Worm (Caenorhabditis elegans) whole organism, early embryonic: Measurements from ENCODE around the gene sfxn-1.4.

Experiments
- B0310.2 ChIP-seq: sonication (generic microtip); optimal IDR thresholded peaks from 2 replicates; lab custom pipeline; 2016; ENCODE audit warnings: mild to moderate bottlenecking, missing genetic modification characterization, missing compliant biosample characterization
- F13C5.2 ChIP-seq: sonication (generic microtip); optimal IDR thresholded peaks from 2 replicates; lab custom pipeline; 2017; ENCODE audit warnings: mild to moderate bottlenecking, missing genetic modification characterization, inconsistent platforms, missing compliant biosample characterization
- aly-1 ChIP-seq: sonication (generic microtip); optimal IDR thresholded peaks from 2 replicates; lab custom pipeline; 2016; ENCODE audit warnings: missing genetic modification characterization, missing compliant biosample characterization
- ama-1 ChIP-seq: fragments of 150-350 bp; optimal IDR thresholded peaks from 2 replicates; lab custom pipeline; 2014
- ceh-13 ChIP-seq: fragments of 200-800 bp; sonication (Bioruptor generic); optimal IDR thresholded peaks from 2 replicates; lab custom pipeline; 2018; ENCODE audit warnings: mild to moderate bottlenecking, missing genetic modification characterization, missing compliant biosample characterization
- ceh-36 ChIP-seq: sonication (generic microtip); optimal IDR thresholded peaks from 2 replicates; lab custom pipeline; 2016; ENCODE audit warnings: missing genetic modification characterization, inconsistent platforms, missing compliant biosample characterization
- ets-7 ChIP-seq: sonication (generic microtip); optimal IDR thresholded peaks from 2 replicates; lab custom pipeline; 2016; ENCODE audit warnings: missing genotype, missing genetic modification characterization, missing compliant biosample characterization
- flt-1 ChIP-seq: fragments of 200-800 bp; sonication (Bioruptor generic); IDR thresholded peaks from 2 replicates; pipeline ENCODE4 v1.3.6; 2022; ENCODE audit warnings: missing genetic modification characterization, missing compliant biosample characterization
- hmbx-1 ChIP-seq: sonication (generic microtip); optimal IDR thresholded peaks from 2 replicates; lab custom pipeline; 2016; ENCODE audit warnings: mild to moderate bottlenecking, missing genetic modification characterization, missing compliant biosample characterization
- hmg-4 ChIP-seq: fragments of 200-800 bp; sonication (Bioruptor generic); optimal IDR thresholded peaks from 2 replicates; lab custom pipeline; 2018; ENCODE audit warnings: mild to moderate bottlenecking, missing genetic modification characterization, missing compliant biosample characterization
- hnd-1 ChIP-seq: sonication (generic microtip); optimal IDR thresholded peaks from 2 replicates; lab custom pipeline; 2016; ENCODE audit warnings: missing genetic modification characterization, missing compliant biosample characterization
- pes-1 ChIP-seq: fragments of 200-800 bp; sonication (Bioruptor generic); IDR thresholded peaks from 2 replicates; pipeline ENCODE4 v1.3.6; 2022; ENCODE audit warnings: missing genetic modification reagents, missing genetic modification characterization, missing compliant biosample characterization
- scrt-1 ChIP-seq: fragments of 200-800 bp; sonication (Bioruptor generic); IDR thresholded peaks from 2 replicates; pipeline ENCODE4 v1.3.6; 2022; ENCODE audit warnings: missing genetic modification characterization, missing compliant biosample characterization
- sea-1 ChIP-seq: fragments of 200-800 bp; sonication (Bioruptor generic); conservative IDR thresholded peaks from 2 replicates; pipeline ENCODE4 v1.3.6; 2022; ENCODE audit warnings: missing genetic modification characterization, missing compliant biosample characterization
- tbx-11 ChIP-seq: fragments of 200-800 bp; sonication (Bioruptor generic); IDR thresholded peaks from 2 replicates; pipeline ENCODE4 v1.3.6; 2022; ENCODE audit warnings: missing genetic modification characterization, missing compliant biosample characterization
- tbx-37 ChIP-seq: fragments of 200-800 bp; sonication (Bioruptor generic); conservative IDR thresholded peaks from 2 replicates; pipeline ENCODE4 v1.3.6; 2022; ENCODE audit warnings: missing genetic modification reagents, missing genetic modification characterization, missing compliant biosample characterization
- tra-4 ChIP-seq: sonication (generic microtip); optimal IDR thresholded peaks from 2 replicates; lab custom pipeline; 2017; ENCODE audit warnings: missing genetic modification characterization, missing compliant biosample characterization

Gene sfxn-1.4

DNA sequence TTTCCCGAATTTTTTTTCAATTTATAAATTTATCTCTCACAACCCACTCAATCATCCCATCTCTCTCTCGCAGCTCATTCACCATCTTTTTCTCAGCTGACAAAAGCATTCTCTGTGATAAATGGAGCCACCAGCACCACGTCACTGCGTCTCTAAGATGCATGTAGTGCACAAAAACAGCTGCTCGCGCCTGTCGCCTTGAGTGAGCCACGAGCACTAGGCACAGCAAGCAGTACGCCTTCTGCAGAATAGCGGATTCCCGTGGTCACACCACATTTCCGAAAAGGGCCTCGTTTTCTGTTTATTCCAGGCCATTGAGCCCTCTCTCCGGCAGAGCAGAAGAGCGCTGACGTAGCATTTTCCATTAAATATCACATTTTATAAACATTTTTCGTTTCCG lies 32.5 kb upstream of the sfxn-1.4 start, which contains the start of gene F13D12.10:
TSS of gene F13D12.10 (plus strand) at position 231 of the 400 bp plus-strand sequence.
- TF ChIP-seq hnd-1 (tag; lab: Kevin White, UChicago), result no peak
- TF ChIP-seq ets-7, result no peak
- no peak for TF ChIP-seq ceh-36 (tag; lab: Kevin White, UChicago)
- no peak for TF ChIP-seq F13C5.2 (tag; lab: Kevin White, UChicago)
- TF ChIP-seq aly-1, result no peak
- no peak for TF ChIP-seq tra-4 (tag; lab: Kevin White, UChicago)
- no peak for TF ChIP-seq scrt-1
- TF ChIP-seq ama-1, result no peak
- TF ChIP-seq flt-1 (GFP tag; lab: Robert Waterston, UW), result no peak
- TF ChIP-seq B0310.2, result no peak
- TF ChIP-seq hmbx-1, result no peak
- TF ChIP-seq tbx-37 (GFP tag; lab: Robert Waterston, UW), result no peak

DNA sequence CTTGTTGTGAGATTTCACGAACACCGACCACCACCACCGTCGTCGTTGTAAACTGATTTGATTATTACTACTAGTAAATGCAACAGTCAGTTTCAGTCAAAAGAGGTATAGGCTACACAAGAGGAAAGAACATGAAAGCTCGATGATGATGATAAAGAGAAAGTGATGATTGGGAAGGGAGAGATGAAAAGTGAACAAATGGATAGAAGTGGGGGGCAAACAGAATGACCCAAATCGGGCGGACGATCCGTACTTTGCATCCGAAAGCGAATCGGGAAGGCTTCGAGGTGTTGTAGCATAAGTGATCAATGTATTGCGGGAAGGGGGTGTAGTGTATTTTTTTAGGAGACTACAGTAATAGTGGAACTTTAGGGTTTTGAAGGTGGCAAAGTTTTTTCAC lies 29.7 kb upstream of the sfxn-1.4 start:
- TF ChIP-seq ets-7, result no peak
- no peak for TF ChIP-seq ceh-36 (tag; lab: Kevin White, UChicago)
- no peak for TF ChIP-seq hnd-1 (tag; lab: Kevin White, UChicago)

DNA sequence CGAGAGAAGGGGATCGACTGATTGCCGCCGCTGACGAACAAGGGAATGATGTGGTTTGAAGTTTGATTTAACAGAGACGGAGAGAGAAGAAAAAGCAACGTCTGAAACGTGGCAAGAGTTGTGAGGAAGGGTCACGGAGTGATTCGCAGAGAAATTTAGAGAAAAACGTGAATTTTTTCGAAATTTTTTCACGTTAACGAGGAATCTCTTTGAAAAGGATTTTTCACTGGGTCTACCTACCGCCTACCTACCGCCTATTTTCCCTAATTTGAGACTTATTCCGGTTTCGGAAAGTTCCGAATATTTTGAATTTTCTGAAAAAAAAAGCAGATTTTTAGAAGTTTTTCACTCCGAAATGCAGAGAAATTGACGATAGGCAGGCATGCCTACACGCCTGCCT lies 28.4 kb upstream of the sfxn-1.4 start, which contains the start of gene fcmt-1:
TSS of gene fcmt-1 (minus strand) at position 101 of the 400 bp plus-strand sequence.
- TF ChIP-seq hnd-1 (tag; lab: Kevin White, UChicago) (no peak), tbx-11 (no peak), pes-1 (no peak), ama-1 (no peak), flt-1 (GFP tag; lab: Robert Waterston, UW) (no peak), tbx-37 (GFP tag; lab: Robert Waterston, UW) (no peak), B0310.2 (no peak), aly-1 (no peak), ets-7 (no peak), hmg-4 (GFP tag; lab: Kevin White, UChicago) (no peak), F13C5.2 (tag; lab: Kevin White, UChicago) (no peak), scrt-1 (no peak), tra-4 (tag; lab: Kevin White, UChicago) (no peak), sea-1 (GFP tag; lab: Robert Waterston, UW) (no peak), ceh-36 (tag; lab: Kevin White, UChicago) (no peak), hmbx-1 (no peak), ceh-13 (GFP tag; lab: Kevin White, UChicago) (no peak)

DNA sequence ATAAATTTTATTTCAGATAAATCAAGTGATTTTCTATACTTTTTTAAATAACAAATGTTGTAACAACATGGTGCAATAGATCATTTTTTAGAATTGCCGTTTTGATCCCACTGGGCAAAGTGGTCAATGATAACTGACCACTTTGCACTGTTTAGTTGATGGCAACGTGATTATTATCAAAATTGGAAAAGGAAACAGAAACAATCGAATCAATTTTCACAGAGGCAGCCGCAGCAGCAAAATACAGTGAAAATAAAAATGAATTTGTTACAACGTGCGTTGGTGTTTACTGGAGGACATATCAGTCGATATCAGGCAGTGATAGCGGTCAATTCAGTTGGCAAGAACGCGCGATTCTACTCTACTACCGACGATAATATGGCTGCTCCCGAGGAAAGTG lies 24.8 kb upstream of the sfxn-1.4 start, which contains the start of gene VF13D12L.3:
TSS of gene VF13D12L.3 (plus strand) at position 223 of the 400 bp plus-strand sequence.
- no peak for TF ChIP-seq sea-1 (GFP tag; lab: Robert Waterston, UW)
- TF ChIP-seq ama-1, result no peak
- TF ChIP-seq ceh-13 (GFP tag; lab: Kevin White, UChicago), result no peak
- TF ChIP-seq flt-1 (GFP tag; lab: Robert Waterston, UW), result no peak
- no peak for TF ChIP-seq ets-7
- no peak for TF ChIP-seq hnd-1 (tag; lab: Kevin White, UChicago)
- no peak for TF ChIP-seq tbx-37 (GFP tag; lab: Robert Waterston, UW)
- no peak for TF ChIP-seq tra-4 (tag; lab: Kevin White, UChicago)
- TF ChIP-seq F13C5.2 (tag; lab: Kevin White, UChicago), result no peak
- no peak for TF ChIP-seq ceh-36 (tag; lab: Kevin White, UChicago)
- no peak for TF ChIP-seq hmbx-1
- no peak for TF ChIP-seq tbx-11
- TF ChIP-seq scrt-1, result no peak
- no peak for TF ChIP-seq pes-1

DNA sequence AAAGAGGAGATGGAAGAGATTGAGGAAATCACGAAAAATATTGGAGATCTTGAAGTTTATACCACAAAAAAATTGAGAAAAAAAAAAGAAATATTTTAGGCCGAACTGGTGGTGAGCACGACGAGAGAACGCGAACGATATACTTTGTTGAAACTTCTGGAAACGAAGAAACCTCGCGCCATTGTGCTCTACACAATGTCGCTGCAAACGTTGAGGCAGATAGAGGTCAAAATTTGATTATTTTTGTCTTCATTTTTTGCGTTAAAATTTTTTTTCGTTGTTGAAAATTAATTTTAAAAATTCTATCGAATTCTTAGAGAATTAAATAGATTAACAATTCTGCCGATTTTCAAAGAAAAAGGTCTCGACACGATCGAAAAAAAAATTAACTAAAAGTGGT lies 19.6 kb upstream of the sfxn-1.4 start:
- TF ChIP-seq hmbx-1, result no peak
- TF ChIP-seq pes-1, result no peak
- no peak for TF ChIP-seq tra-4 (tag; lab: Kevin White, UChicago)
- no peak for TF ChIP-seq tbx-37 (GFP tag; lab: Robert Waterston, UW)
- TF ChIP-seq ceh-13 (GFP tag; lab: Kevin White, UChicago), result no peak
- no peak for TF ChIP-seq ceh-36 (tag; lab: Kevin White, UChicago)
- TF ChIP-seq ama-1, result no peak
- TF ChIP-seq hmg-4 (GFP tag; lab: Kevin White, UChicago), result no peak
- no peak for TF ChIP-seq B0310.2
- TF ChIP-seq F13C5.2 (tag; lab: Kevin White, UChicago), result no peak
- no peak for TF ChIP-seq hnd-1 (tag; lab: Kevin White, UChicago)
- no peak for TF ChIP-seq ets-7
- TF ChIP-seq flt-1 (GFP tag; lab: Robert Waterston, UW), result no peak
- TF ChIP-seq sea-1 (GFP tag; lab: Robert Waterston, UW), result no peak
- no peak for TF ChIP-seq tbx-11
- no peak for TF ChIP-seq scrt-1

DNA sequence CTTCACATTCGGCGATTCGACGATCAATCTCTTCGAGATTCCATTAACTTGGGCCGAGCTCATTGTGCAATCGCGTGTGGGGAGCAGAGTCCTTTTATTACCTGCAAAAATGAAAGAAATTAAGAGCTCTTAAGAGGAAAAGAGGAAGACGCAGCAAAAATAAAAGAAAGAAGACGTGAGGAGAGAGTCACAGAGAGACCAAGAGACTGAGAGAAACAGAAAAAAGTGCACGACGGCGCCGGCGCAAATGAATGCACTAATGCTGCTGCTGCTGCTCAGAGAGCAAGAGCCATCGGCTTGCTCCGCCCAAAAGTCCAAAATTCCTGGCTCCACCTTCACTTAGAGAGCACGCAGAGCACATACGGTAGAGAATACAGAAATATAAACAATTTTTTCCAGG lies 19.2 kb upstream of the sfxn-1.4 start, which contains the start of gene inos-1:
TSS of gene inos-1 (minus strand) at position 101 of the 400 bp plus-strand sequence.
- TF ChIP-seq hmbx-1, result no peak
- no peak for TF ChIP-seq tbx-11
- TF ChIP-seq ama-1, result no peak
- TF ChIP-seq aly-1, result no peak
- no peak for TF ChIP-seq F13C5.2 (tag; lab: Kevin White, UChicago)
- no peak for TF ChIP-seq B0310.2
- TF ChIP-seq hmg-4 (GFP tag; lab: Kevin White, UChicago), result no peak
- TF ChIP-seq ceh-13 (GFP tag; lab: Kevin White, UChicago), result no peak
- TF ChIP-seq pes-1, result no peak
- TF ChIP-seq tra-4 (tag; lab: Kevin White, UChicago), result no peak

DNA sequence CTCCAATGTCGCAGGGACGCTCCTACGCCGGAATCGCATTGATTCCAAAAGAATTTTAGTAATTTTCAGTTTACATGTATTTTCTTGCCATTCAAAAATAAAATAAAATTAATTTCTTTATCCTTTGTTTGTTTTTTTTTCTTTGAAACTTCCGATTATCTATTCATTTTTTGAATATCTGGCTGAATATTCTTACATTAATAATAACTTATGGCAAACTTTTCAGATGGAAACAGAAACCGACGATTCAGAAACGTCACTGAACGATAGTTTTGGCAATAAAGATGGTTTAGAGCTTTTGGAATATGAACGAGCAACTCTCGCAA lies 14.9 kb upstream of the sfxn-1.4 start, which contains the start of gene xpf-1:
TSS of gene xpf-1 (plus strand) at position 227 of the 326 bp plus-strand sequence.
- TF ChIP-seq ama-1 (no peak), sea-1 (GFP tag; lab: Robert Waterston, UW) (no peak), B0310.2 (no peak), tbx-37 (GFP tag; lab: Robert Waterston, UW) (no peak), hnd-1 (tag; lab: Kevin White, UChicago) (no peak), tbx-11 (no peak), ceh-36 (tag; lab: Kevin White, UChicago) (no peak), hmbx-1 (no peak)
